Fruit fly (Drosophila melanogaster) whole organism, embryonic: Measurements from ENCODE around the gene CG12182.

Experiments used
- Bdp1 ChIP-seq: fragments of 200-800 bp; sonication (Bioruptor generic); optimal IDR thresholded peaks from 3 replicates; lab custom pipeline; 2016; ENCODE audit warnings: missing biosample characterization, missing genetic modification characterization
- CG10274 ChIP-seq: fragments of 200-800 bp; sonication (Bioruptor generic); optimal IDR thresholded peaks from 3 replicates; lab custom pipeline; 2017; ENCODE audit warnings: missing biosample characterization, mild to moderate bottlenecking, missing genetic modification characterization
- CG10543 ChIP-seq: fragments of 200-800 bp; sonication (Bioruptor generic); optimal IDR thresholded peaks from 3 replicates; lab custom pipeline; 2017; ENCODE audit warnings: missing biosample characterization, mild to moderate bottlenecking, missing genetic modification characterization, moderate library complexity
- CG11247 ChIP-seq: fragments of 200-800 bp; sonication (Bioruptor generic); IDR thresholded peaks from 2 replicates; pipeline ENCODE4 v1.3.6; 2022; ENCODE audit warnings: missing biosample characterization, missing genetic modification characterization
- CG11504 ChIP-seq: fragments of 200-800 bp; sonication (Bioruptor generic); optimal IDR thresholded peaks from 3 replicates; lab custom pipeline; 2019; ENCODE audit warnings: missing biosample characterization, mild to moderate bottlenecking, missing genetic modification characterization, moderate library complexity
- CG11723 ChIP-seq: fragments of 200-800 bp; sonication (Bioruptor generic); optimal IDR thresholded peaks from 2 replicates; lab custom pipeline; 2017; ENCODE audit warnings: missing biosample characterization, mild to moderate bottlenecking, missing genetic modification characterization
- CG14014 ChIP-seq: fragments of 200-800 bp; sonication (Bioruptor generic); IDR thresholded peaks from 2 replicates; pipeline ENCODE4 v1.3.6; 2022; ENCODE audit warnings: missing biosample characterization, missing genetic modification characterization
- CG17568 ChIP-seq: fragments of 200-800 bp; sonication (Bioruptor generic); optimal IDR thresholded peaks from 2 replicates; lab custom pipeline; 2018; ENCODE audit warnings: missing biosample characterization, mild to moderate bottlenecking, missing genetic modification characterization, moderate library complexity
- CG18262 ChIP-seq: fragments of 200-800 bp; optimal IDR thresholded peaks from 3 replicates; lab custom pipeline; 2019; ENCODE audit warnings: missing biosample characterization, mild to moderate bottlenecking, missing genetic modification characterization, moderate library complexity
- CG2199 ChIP-seq: fragments of 200-800 bp; sonication (Bioruptor generic); IDR thresholded peaks from 3 replicates; pipeline ENCODE4 v1.3.6; 2022; ENCODE audit warnings: missing biosample characterization, missing genetic modification characterization
- CG30020 ChIP-seq: fragments of 200-800 bp; optimal IDR thresholded peaks from 2 replicates; lab custom pipeline; 2019; ENCODE audit warnings: missing biosample characterization, mild to moderate bottlenecking, missing genetic modification characterization, moderate library complexity
- CG31388 ChIP-seq: fragments of 200-800 bp; sonication (Bioruptor generic); optimal IDR thresholded peaks from 2 replicates; lab custom pipeline; 2016; ENCODE audit warnings: missing biosample characterization, missing genetic modification characterization
- CG3838 ChIP-seq: fragments of 200-800 bp; sonication (Bioruptor generic); optimal IDR thresholded peaks from 3 replicates; lab custom pipeline; 2016; ENCODE audit warnings: missing biosample characterization, missing genetic modification characterization
- CG3995 ChIP-seq: fragments of 200-800 bp; sonication (Bioruptor generic); optimal IDR thresholded peaks from 3 replicates; lab custom pipeline; 2016; ENCODE audit warnings: missing biosample characterization, missing genetic modification characterization
- CG4360 ChIP-seq: fragments of 200-800 bp; sonication (Bioruptor generic); IDR thresholded peaks from 2 replicates; pipeline ENCODE4 v1.3.6; 2022; ENCODE audit warnings: missing biosample characterization, missing genetic modification characterization
- CG7357 ChIP-seq: fragments of 200-800 bp; sonication (Bioruptor generic); IDR thresholded peaks from 3 replicates; pipeline ENCODE4 v1.3.6; 2022; ENCODE audit warnings: missing biosample characterization, missing genetic modification characterization
- CG8359 ChIP-seq: fragments of 200-800 bp; sonication (Bioruptor generic); optimal IDR thresholded peaks from 2 replicates; lab custom pipeline; 2017; ENCODE audit warnings: missing biosample characterization, mild to moderate bottlenecking, missing genetic modification characterization, borderline replicate concordance
- CG8944 ChIP-seq: fragments of 200-800 bp; sonication (Bioruptor generic); optimal IDR thresholded peaks from 3 replicates; lab custom pipeline; 2016; ENCODE audit warnings: missing biosample characterization, missing genetic modification characterization
- CG9437 ChIP-seq: fragments of 200-800 bp; sonication (Bioruptor generic); optimal IDR thresholded peaks from 2 replicates; lab custom pipeline; 2018; ENCODE audit warnings: missing biosample characterization, mild to moderate bottlenecking, missing genetic modification characterization
- CG9609 ChIP-seq: fragments of 200-800 bp; sonication (Bioruptor generic); optimal IDR thresholded peaks from 3 replicates; lab custom pipeline; 2016; ENCODE audit warnings: missing biosample characterization, missing genetic modification characterization
- CkIIα-i1 ChIP-seq: fragments of 200-800 bp; sonication (Bioruptor generic); IDR thresholded peaks from 2 replicates; pipeline ENCODE4 v1.3.6; 2022; ENCODE audit warnings: missing biosample characterization, missing genetic modification characterization
- Dfd ChIP-seq, 2 experiments: fragments of >200 bp; optimal IDR thresholded peaks; 2 replicates each; lab custom pipeline; 2017; ENCODE audit warnings: missing biosample characterization in 2 of 2, missing genetic modification characterization in 2 of 2
- GATAe ChIP-seq: fragments of 200-800 bp; sonication (Bioruptor generic); conservative IDR thresholded peaks from 2 replicates; pipeline ENCODE4 v1.3.6; 2022; ENCODE audit warnings: missing biosample characterization, missing genetic modification characterization
- H15 ChIP-seq: fragments of 200-800 bp; sonication (Bioruptor generic); IDR thresholded peaks from 3 replicates; pipeline ENCODE4 v1.3.6; 2022; ENCODE audit warnings: missing biosample characterization, missing genetic modification characterization
- MBD-R2 ChIP-seq: fragments of 200-800 bp; sonication (Bioruptor generic); IDR thresholded peaks from 2 replicates; pipeline ENCODE4 v1.3.6; 2022; ENCODE audit warnings: missing biosample characterization, missing genetic modification characterization
- Med ChIP-seq: fragments of 200-800 bp; sonication (Bioruptor generic); peaks from one replicate; lab custom pipeline; 2016; ENCODE audit warnings: missing biosample characterization, missing genetic modification characterization, mild to moderate bottlenecking, inconsistent platforms, moderate library complexity
- Neu2 ChIP-seq: fragments of 200-800 bp; sonication (Bioruptor generic); optimal IDR thresholded peaks from 3 replicates; lab custom pipeline; 2016; ENCODE audit warnings: missing biosample characterization, missing genetic modification characterization, borderline replicate concordance
- Oli ChIP-seq: fragments of 200-800 bp; sonication (Bioruptor generic); optimal IDR thresholded peaks from 2 replicates; lab custom pipeline; 2018; ENCODE audit warnings: missing biosample characterization, mild to moderate bottlenecking, missing genetic modification characterization, moderate library complexity
- Sry-δ ChIP-seq: fragments of 200-800 bp; sonication (Bioruptor generic); optimal IDR thresholded peaks from 2 replicates; lab custom pipeline; 2016; ENCODE audit warnings: missing biosample characterization, missing genetic modification characterization
- Stat92E ChIP-seq, 3 experiments: fragments of >200 bp in 2 of 3; fragments of 200-800 bp in 1 of 3; sonication (Bioruptor generic) in 1 of 3; optimal IDR thresholded peaks; 2 replicates each; lab custom pipeline; 2017 to 2019; ENCODE audit warnings: missing biosample characterization in 3 of 3, missing genetic modification characterization in 3 of 3, mild to moderate bottlenecking in 1 of 3, moderate library complexity in 1 of 3
- TFAM ChIP-seq: fragments of 200-800 bp; sonication (Bioruptor generic); optimal IDR thresholded peaks from 2 replicates; lab custom pipeline; 2017; ENCODE audit warnings: missing biosample characterization, missing genetic modification characterization, inconsistent platforms
- al ChIP-seq: fragments of 200-800 bp; sonication (Bioruptor generic); IDR thresholded peaks from 2 replicates; pipeline ENCODE4 v1.3.6; 2022; ENCODE audit warnings: missing biosample characterization, missing genetic modification characterization
- br ChIP-seq: fragments of >200 bp; optimal IDR thresholded peaks from 2 replicates; lab custom pipeline; 2017
- cwo ChIP-seq: fragments of 200-800 bp; sonication (Bioruptor generic); optimal IDR thresholded peaks from 3 replicates; lab custom pipeline; 2017; ENCODE audit warnings: missing biosample characterization, missing genetic modification characterization, mild to moderate bottlenecking, moderate library complexity, missing genetic modification reagents
- ewg ChIP-seq: fragments of 200-800 bp; sonication (Bioruptor generic); optimal IDR thresholded peaks from 3 replicates; lab custom pipeline; 2017; ENCODE audit warnings: mild to moderate bottlenecking, missing biosample characterization, missing genetic modification reagents, missing genetic modification characterization
- fd102C ChIP-seq: fragments of 200-800 bp; sonication (Bioruptor generic); optimal IDR thresholded peaks from 2 replicates; lab custom pipeline; 2018; ENCODE audit warnings: missing biosample characterization, mild to moderate bottlenecking, missing genetic modification characterization, moderate library complexity
- grau ChIP-seq: fragments of 200-800 bp; optimal IDR thresholded peaks from 3 replicates; lab custom pipeline; 2019; ENCODE audit warnings: missing biosample characterization, mild to moderate bottlenecking, missing genetic modification characterization, moderate library complexity
- her ChIP-seq: fragments of 200-800 bp; sonication (Bioruptor generic); optimal IDR thresholded peaks from 2 replicates; lab custom pipeline; 2016; ENCODE audit warnings: missing biosample characterization, missing genetic modification characterization
- pan ChIP-seq, 4 experiments: fragments of >200 bp in 3 of 4; fragments of 200-800 bp in 1 of 4; sonication (Bioruptor generic) in 1 of 4; optimal IDR thresholded peaks in 3 of 4; IDR thresholded peaks in 1 of 4; 2 replicates each; pipeline versions ENCODE4 v1.3.6 to Lab custom; 2017 to 2022; ENCODE audit warnings: missing biosample characterization in 2 of 4, missing genetic modification characterization in 2 of 4, mixed read lengths in 1 of 4
- pnt ChIP-seq: fragments of 200-800 bp; sonication (Bioruptor generic); optimal IDR thresholded peaks from 3 replicates; lab custom pipeline; 2016; ENCODE audit warnings: missing biosample characterization, missing genetic modification characterization
- ranshi ChIP-seq: fragments of 200-800 bp; sonication (Bioruptor generic); IDR thresholded peaks from 2 replicates; pipeline ENCODE4 v1.3.6; 2022; ENCODE audit warnings: missing biosample characterization, missing genetic modification characterization
- salm ChIP-seq: fragments of 200-800 bp; sonication (Bioruptor generic); optimal IDR thresholded peaks from 2 replicates; lab custom pipeline; 2018; ENCODE audit warnings: missing biosample characterization, mild to moderate bottlenecking, missing genetic modification characterization
- so ChIP-seq: fragments of 200-800 bp; sonication (Bioruptor generic); IDR thresholded peaks from 3 replicates; pipeline ENCODE4 v1.3.6; 2022; ENCODE audit warnings: missing biosample characterization, missing genetic modification characterization
- sr ChIP-seq: fragments of 200-800 bp; sonication (Bioruptor generic); IDR thresholded peaks from 3 replicates; pipeline ENCODE4 v1.3.6; 2022; ENCODE audit warnings: missing biosample characterization, missing genetic modification characterization
- stwl ChIP-seq: fragments of 200-800 bp; sonication (Bioruptor generic); optimal IDR thresholded peaks from 3 replicates; lab custom pipeline; 2018; ENCODE audit warnings: missing biosample characterization, mild to moderate bottlenecking, missing genetic modification characterization, moderate library complexity
- tap ChIP-seq: fragments of 200-800 bp; optimal IDR thresholded peaks from 3 replicates; lab custom pipeline; 2019; ENCODE audit warnings: missing biosample characterization, mild to moderate bottlenecking, missing genetic modification characterization, moderate library complexity
- tin ChIP-seq: fragments of 200-800 bp; sonication (Bioruptor generic); optimal IDR thresholded peaks from 3 replicates; lab custom pipeline; 2016; ENCODE audit warnings: missing biosample characterization, missing genetic modification characterization
- unpg ChIP-seq: fragments of 200-800 bp; sonication (Bioruptor generic); optimal IDR thresholded peaks from 3 replicates; lab custom pipeline; 2018; ENCODE audit warnings: missing biosample characterization, mild to moderate bottlenecking, missing genetic modification characterization, moderate library complexity
- zen ChIP-seq: fragments of 200-800 bp; sonication (Bioruptor generic); optimal IDR thresholded peaks from 3 replicates; lab custom pipeline; 2018; ENCODE audit warnings: missing biosample characterization, mild to moderate bottlenecking, missing genetic modification characterization, moderate library complexity
- zf30C ChIP-seq: fragments of 200-800 bp; sonication (Bioruptor generic); optimal IDR thresholded peaks from 3 replicates; lab custom pipeline; 2018; ENCODE audit warnings: missing biosample characterization, mild to moderate bottlenecking, missing genetic modification characterization

Gene CG12182

dm6 chr3L:2581343-2581825 lies 18.0 kb downstream of the CG12182 start (continued):
- TF ChIP-seq CG10543 (GFP tag; lab: Kevin White, UChicago): peak; percentile 70
- TF ChIP-seq Stat92E (GFP tag; optimal IDR thresholded peaks at IDR 0.05; lab: Kevin White, UChicago): peak in 1 of 3 experiments; percentile 78
- TF ChIP-seq CG30020: peak; percentile 37
- TF ChIP-seq so: peak; percentile 92
- no peak for TF ChIP-seq CG3995 (GFP tag; lab: Kevin White, UChicago)
- TF ChIP-seq CG18262 (tag; lab: Kevin White, UChicago): peak; percentile 85
- TF ChIP-seq CG10274 (GFP tag; lab: Kevin White, UChicago): peak; percentile 72
- TF ChIP-seq her (GFP tag; lab: Kevin White, UChicago): peak; percentile 38
- TF ChIP-seq CG9437 (GFP tag; lab: Kevin White, UChicago): peak; percentile 55
- TF ChIP-seq unpg (GFP tag; lab: Kevin White, UChicago): peak; percentile 83
- peak; percentile 65 for TF ChIP-seq cwo (GFP tag; lab: Kevin White, UChicago)
- TF ChIP-seq CG8944 (GFP tag; lab: Kevin White, UChicago): peak; percentile 42
- TF ChIP-seq tin: peak; percentile 82
- peak; percentile 77 for TF ChIP-seq CG4360 (GFP tag; lab: Robert Waterston, UW)
- TF ChIP-seq tap (tag; lab: Kevin White, UChicago): peak; percentile 81
- peak; percentile 72 for TF ChIP-seq H15 (GFP tag; lab: Robert Waterston, UW)
- no peak for TF ChIP-seq br
- peak; percentile 33 for TF ChIP-seq Sry-δ
- TF ChIP-seq CG11504: peak; percentile 89
- TF ChIP-seq CG2199: peak; percentile 76
- TF ChIP-seq CG11247 (GFP tag; lab: Robert Waterston, UW): peak; percentile 71
- peak; percentile 72 for TF ChIP-seq CG8359
- peak; percentile 65; the same call in 1 of the 2 replicates for TF ChIP-seq CkIIα-i1
- peak; percentile 86 for TF ChIP-seq CG14014 (GFP tag; lab: Robert Waterston, UW)
- TF ChIP-seq TFAM: peak; percentile 38
- peak; percentile 90 for TF ChIP-seq Oli (tag; lab: Kevin White, UChicago)
- peak; percentile 63 for TF ChIP-seq al (GFP tag; lab: Robert Waterston, UW)
- peak; percentile 72 for TF ChIP-seq CG11723 (GFP tag; lab: Kevin White, UChicago)
- 0 out of 3 replicates have a peak, but pooled peaks have one; percentile 15 for TF ChIP-seq sr
- peak; percentile 52 for TF ChIP-seq salm (tag; lab: Kevin White, UChicago)
- no peak for TF ChIP-seq CG3838
- TF ChIP-seq Dfd (GFP tag; optimal IDR thresholded peaks at IDR 0.05; lab: Kevin White, UChicago): no peak
- TF ChIP-seq ewg (GFP tag; lab: Kevin White, UChicago): peak; percentile 75
- TF ChIP-seq Neu2 (GFP tag; lab: Kevin White, UChicago): peak; percentile 7
- TF ChIP-seq pan (optimal IDR thresholded peaks at IDR 0.05; lab: Kevin White, UChicago): no peak
- peak in 1 of 2 experiments; percentile 84 for TF ChIP-seq pan (GFP tag; optimal IDR thresholded peaks at IDR 0.05 in 1 of 2, IDR thresholded peaks at IDR 0.05 in 1 of 2)
- TF ChIP-seq zen (tag; lab: Kevin White, UChicago): peak; percentile 92
- TF ChIP-seq Bdp1 (GFP tag; lab: Kevin White, UChicago): peak; percentile 66
- TF ChIP-seq CG7357 (GFP tag; lab: Robert Waterston, UW): 0 out of 3 replicates have a peak, but pooled peaks have one; percentile 42
- TF ChIP-seq GATAe: peak; percentile 73
- peak; percentile 82; the same call in 1 of the 2 replicates for TF ChIP-seq MBD-R2 (GFP tag; lab: Robert Waterston, UW)
- peak; percentile 12 for TF ChIP-seq CG31388 (GFP tag; lab: Kevin White, UChicago)
- TF ChIP-seq zf30C: peak; percentile 88
- peak; percentile 29 for TF ChIP-seq stwl (tag; lab: Kevin White, UChicago)
- TF ChIP-seq pnt (GFP tag; lab: Kevin White, UChicago): peak; percentile 46
- peak; percentile 97 for TF ChIP-seq Med (GFP tag; lab: Kevin White, UChicago)
- peak; percentile 72 for TF ChIP-seq grau (tag; lab: Kevin White, UChicago)
- peak; percentile 71 for TF ChIP-seq CG17568 (GFP tag; lab: Kevin White, UChicago)
- peak; percentile 35 for TF ChIP-seq CG9609 (GFP tag; lab: Kevin White, UChicago)
- TF ChIP-seq fd102C (GFP tag; lab: Kevin White, UChicago): peak; percentile 47
- peak; percentile 92 for TF ChIP-seq ranshi (GFP tag; lab: Robert Waterston, UW)
